Worm (Caenorhabditis elegans): ENCODE data around the gene madf-11.

The madf-11 gene

DNA sequence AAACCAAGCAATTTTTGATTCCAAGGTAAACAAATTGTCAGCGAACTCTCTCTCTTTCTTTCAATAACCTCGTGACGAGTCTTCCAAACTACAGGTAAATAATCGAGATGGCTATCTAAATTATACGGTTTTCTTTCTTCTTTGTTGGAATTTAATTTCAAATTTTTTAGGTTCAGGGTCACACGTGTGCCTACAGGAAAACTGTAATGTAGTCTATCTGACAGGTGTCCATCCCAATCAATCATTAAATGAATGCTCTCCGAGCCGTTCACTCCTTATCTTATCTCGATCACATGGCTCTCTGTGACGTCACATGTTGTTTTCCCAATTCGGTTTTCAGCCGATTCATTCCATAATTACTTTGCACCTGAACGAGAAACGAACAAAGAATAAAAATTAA lies 50.2 kb downstream of the madf-11 start:
- TF ChIP-seq dmd-4 (tag; optimal IDR thresholded peaks at IDR 0.05) (no peak), mdl-1 (tag; optimal IDR thresholded peaks at IDR 0.05) (no peak), ama-1 (optimal IDR thresholded peaks at IDR 0.05) (peak; percentile 46), sma-9 (GFP tag; optimal IDR thresholded peaks at IDR 0.05) (no peak), sma-9 (tag; optimal IDR thresholded peaks at IDR 0.05) (no peak), ztf-4 (tag; optimal IDR thresholded peaks at IDR 0.05) (no peak), unc-55 (GFP tag; optimal IDR thresholded peaks at IDR 0.05) (no peak), lin-13 (GFP tag; optimal IDR thresholded peaks at IDR 0.05) (no peak), C34F6.9 (tag; optimal IDR thresholded peaks at IDR 0.05) (peak; percentile 16), unc-62 (GFP tag; optimal IDR thresholded peaks at IDR 0.05) (no peak), ceh-82 (tag; optimal IDR thresholded peaks at IDR 0.05) (no peak), nhr-25 (tag; optimal IDR thresholded peaks at IDR 0.05) (peak; percentile 62), nhr-129 (tag; optimal IDR thresholded peaks at IDR 0.05) (no peak), mbf-1 (tag; optimal IDR thresholded peaks at IDR 0.05) (no peak), ZK546.5 (tag; optimal IDR thresholded peaks at IDR 0.05) (no peak), crh-2 (tag; optimal IDR thresholded peaks at IDR 0.05) (peak; percentile 36)

ce11 chrIII:5552072-5552667 lies 51.1 kb downstream of the madf-11 start, which contains the start of gene F09F7.6:
TSS of gene F09F7.6 (minus strand) at chrIII:5552135.
- TF ChIP-seq elt-1 (tag; optimal IDR thresholded peaks at IDR 0.05) (peak; percentile 40), nhr-25 (tag; optimal IDR thresholded peaks at IDR 0.05) (peak; percentile 79), C34F6.9 (tag; optimal IDR thresholded peaks at IDR 0.05) (peak; percentile 65), F13H6.1 (tag; optimal IDR thresholded peaks at IDR 0.05) (peak; percentile 75), unc-39 (tag; optimal IDR thresholded peaks at IDR 0.05) (no peak), ztf-4 (tag; optimal IDR thresholded peaks at IDR 0.05) (peak; percentile 46), fos-1 (tag; optimal IDR thresholded peaks at IDR 0.05) (peak; percentile 51), nhr-237 (tag; optimal IDR thresholded peaks at IDR 0.05) (no peak), ztf-11 (tag; optimal IDR thresholded peaks at IDR 0.05) (no peak), ama-1 (optimal IDR thresholded peaks at IDR 0.05) (peak; percentile 15), ZK546.5 (tag; optimal IDR thresholded peaks at IDR 0.05) (no peak), sma-3 (GFP tag; optimal IDR thresholded peaks at IDR 0.05) (peak; percentile 82), nhr-129 (tag; optimal IDR thresholded peaks at IDR 0.05) (peak; percentile 91), ceh-16 (tag; optimal IDR thresholded peaks at IDR 0.05) (no peak), crh-2 (tag; optimal IDR thresholded peaks at IDR 0.05) (peak; percentile 78), sma-9 (GFP tag; optimal IDR thresholded peaks at IDR 0.05) (peak; percentile 95), sma-9 (tag; optimal IDR thresholded peaks at IDR 0.05) (peak; percentile 36), nhr-21 (tag; optimal IDR thresholded peaks at IDR 0.05) (peak; percentile 74), blmp-1 (tag; optimal IDR thresholded peaks at IDR 0.05; ENCODE audit: insufficient read depth) (peak; percentile 48), lsy-2 (tag; optimal IDR thresholded peaks at IDR 0.05) (peak in 1 of 2 experiments; percentile 74), mdl-1 (tag; optimal IDR thresholded peaks at IDR 0.05) (peak; percentile 65 to 68), Y55F3AM.14 (GFP tag; optimal IDR thresholded peaks at IDR 0.05) (no peak), ztf-1 (GFP tag; conservative IDR thresholded peaks at IDR 0.05) (no peak), gmeb-1 (tag; optimal IDR thresholded peaks at IDR 0.05) (peak; percentile 60)

DNA sequence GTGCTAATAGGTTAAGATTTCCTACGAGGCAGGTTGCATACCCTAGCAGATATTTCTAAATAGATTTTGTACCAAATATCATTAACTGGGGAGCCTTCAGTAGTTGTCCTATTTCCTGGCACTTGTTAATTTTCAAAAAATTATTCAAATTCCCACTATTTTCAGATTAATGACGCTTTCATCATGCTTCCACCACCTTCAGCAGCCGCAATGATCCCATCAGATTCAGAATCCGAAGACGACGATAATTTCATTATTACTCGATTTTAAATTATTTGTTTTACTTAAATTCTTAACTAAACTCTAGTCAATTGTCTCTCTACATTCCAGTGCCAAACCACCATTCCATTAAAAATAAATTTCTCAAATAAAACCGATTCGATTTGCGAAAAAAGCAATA lies 52.4 kb downstream of the madf-11 start:
- TF ChIP-seq crh-2 (tag; optimal IDR thresholded peaks at IDR 0.05) (peak; percentile 8), lin-39 (tag; optimal IDR thresholded peaks at IDR 0.05) (no peak), lin-13 (GFP tag; optimal IDR thresholded peaks at IDR 0.05) (peak; percentile 31), mab-5 (tag; optimal IDR thresholded peaks at IDR 0.05) (no peak), egl-27 (tag; optimal IDR thresholded peaks at IDR 0.05) (no peak), fos-1 (tag; optimal IDR thresholded peaks at IDR 0.05) (no peak), nhr-129 (tag; optimal IDR thresholded peaks at IDR 0.05) (peak; percentile 26), gmeb-1 (tag; optimal IDR thresholded peaks at IDR 0.05) (no peak), ZK546.5 (tag; optimal IDR thresholded peaks at IDR 0.05) (no peak), nhr-25 (tag; optimal IDR thresholded peaks at IDR 0.05) (no peak), ztf-4 (tag; optimal IDR thresholded peaks at IDR 0.05) (peak; percentile 46), lsy-2 (tag; optimal IDR thresholded peaks at IDR 0.05) (peak in 1 of 2 experiments; percentile 19), dmd-4 (tag; optimal IDR thresholded peaks at IDR 0.05) (no peak), sma-3 (GFP tag; optimal IDR thresholded peaks at IDR 0.05) (peak; percentile 24), blmp-1 (tag; optimal IDR thresholded peaks at IDR 0.05; ENCODE audit: insufficient read depth) (no peak), ama-1 (optimal IDR thresholded peaks at IDR 0.05) (peak; percentile 79)

Measured in whole organism, L2 larva.